Worm (Caenorhabditis elegans) whole organism, L2 larva: ENCODE measurements around the gene Y73B6BL.29.

Experiments used
- F13H6.1 ChIP-seq: sonication (generic microtip); optimal IDR thresholded peaks from 2 replicates; lab custom pipeline; 2016; ENCODE audit warnings: missing genetic modification characterization, missing compliant biosample characterization
- egl-27 ChIP-seq: sonication (generic microtip); optimal IDR thresholded peaks from 3 replicates; lab custom pipeline; 2017; ENCODE audit warnings: missing biosample characterization, missing genetic modification reagents, missing genetic modification characterization
- fos-1 ChIP-seq: fragments of 150-350 bp; optimal IDR thresholded peaks from 2 replicates; lab custom pipeline; 2014; ENCODE audit warnings: missing biosample characterization, missing genetic modification characterization
- nhr-10 ChIP-seq: sonication (generic microtip); optimal IDR thresholded peaks from 2 replicates; lab custom pipeline; 2017; ENCODE audit warnings: missing biosample characterization, missing genetic modification characterization
- nhr-21 ChIP-seq: fragments of 150-350 bp; optimal IDR thresholded peaks from 2 replicates; lab custom pipeline; 2014; ENCODE audit warnings: missing biosample characterization, missing genetic modification characterization
- nhr-25 ChIP-seq: fragments of 150-350 bp; sonication (generic microtip); optimal IDR thresholded peaks from 3 replicates; lab custom pipeline; 2014; ENCODE audit warnings: missing biosample characterization, missing genetic modification characterization
- unc-39 ChIP-seq: fragments of 150-350 bp; optimal IDR thresholded peaks from 2 replicates; lab custom pipeline; 2014; ENCODE audit warnings: missing biosample characterization, missing genetic modification characterization

DNA sequence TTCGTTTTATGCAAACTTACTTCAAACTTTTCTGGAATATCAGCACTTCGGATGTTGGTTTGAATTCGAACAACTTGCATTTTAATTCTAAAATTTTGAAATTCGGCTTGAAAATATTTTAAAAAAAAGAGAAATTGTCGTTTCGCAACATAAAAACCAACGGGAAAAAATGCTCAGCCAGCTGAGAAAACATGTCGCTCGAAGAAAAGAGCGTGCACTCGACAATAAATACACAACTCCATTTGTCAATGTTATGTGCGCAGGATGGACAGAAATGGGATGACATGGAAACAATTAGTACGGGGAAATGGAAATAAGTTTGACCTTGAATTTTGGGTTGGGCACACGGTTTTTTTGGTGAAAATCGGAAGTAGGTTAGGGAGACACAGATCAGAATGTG, 14.2 kb downstream of the Y73B6BL.29 start, which contains the start of gene mif-4:
- TF ChIP-seq nhr-10 (tag; lab: Kevin White, UChicago) (no peak), egl-27 (tag; lab: Kevin White, UChicago) (no peak), F13H6.1 (tag; lab: Kevin White, UChicago) (no peak), unc-39 (no peak), fos-1 (tag; lab: Kevin White, UChicago) (no peak), nhr-21 (tag; lab: Kevin White, UChicago) (no peak), nhr-25 (tag; lab: Kevin White, UChicago) (no peak)
